Worm (Caenorhabditis elegans) whole organism, mixed stage, embryonic: ENCODE results near the gene srsx-10.

Source experiments
- elt-1 ChIP-seq: sonication (generic microtip); optimal IDR thresholded peaks from 2 replicates; lab custom pipeline; 2017; ENCODE audit warnings: missing genetic modification characterization, mild to moderate bottlenecking, missing compliant biosample characterization, antibody characterized with exemption, moderate library complexity, borderline replicate concordance; ENCODE audit not compliant: insufficient read depth
- ham-2 ChIP-seq: fragments of 200-800 bp; sonication (Bioruptor generic); optimal IDR thresholded peaks from 2 replicates; lab custom pipeline; 2018; ENCODE audit warnings: mild to moderate bottlenecking, missing genetic modification characterization, missing compliant biosample characterization
- nhr-237 ChIP-seq: fragments of 150-350 bp; optimal IDR thresholded peaks from 2 replicates; lab custom pipeline; 2014; ENCODE audit warnings: missing biosample characterization, missing genetic modification characterization
- nhr-28 ChIP-seq: fragments of 150-350 bp; optimal IDR thresholded peaks from 2 replicates; lab custom pipeline; 2014; ENCODE audit warnings: missing biosample characterization, missing genetic modification characterization
- pha-4 ChIP-seq: fragments of 150-350 bp; optimal IDR thresholded peaks from 2 replicates; lab custom pipeline; 2018; ENCODE audit warnings: missing biosample characterization, missing genetic modification reagents, missing genetic modification characterization
- sem-2 ChIP-seq: fragments of 200-800 bp; sonication (Bioruptor generic); optimal IDR thresholded peaks from 2 replicates; lab custom pipeline; 2018; ENCODE audit warnings: mild to moderate bottlenecking, missing genetic modification characterization, missing compliant biosample characterization
- tbx-8 ChIP-seq: fragments of 200-800 bp; sonication (Bioruptor generic); optimal IDR thresholded peaks from 2 replicates; lab custom pipeline; 2018; ENCODE audit warnings: mild to moderate bottlenecking, missing genetic modification characterization, moderate library complexity, missing compliant biosample characterization
- unc-39 ChIP-seq: fragments of 150-350 bp; optimal IDR thresholded peaks from 2 replicates; lab custom pipeline; 2014; ENCODE audit warnings: missing biosample characterization, missing genetic modification characterization
- ztf-11 ChIP-seq: fragments of 150-350 bp; optimal IDR thresholded peaks from 2 replicates; lab custom pipeline; 2014; ENCODE audit warnings: missing biosample characterization, missing genetic modification characterization

- no peak for TF ChIP-seq elt-1 (tag; lab: Kevin White, UChicago)
- no peak for TF ChIP-seq ztf-11 (tag; lab: Kevin White, UChicago)
- TF ChIP-seq pha-4: no peak
- no peak for TF ChIP-seq nhr-28
- no peak for TF ChIP-seq ham-2
- no peak for TF ChIP-seq tbx-8
- TF ChIP-seq unc-39 (tag; lab: Kevin White, UChicago): no peak
- no peak for TF ChIP-seq sem-2
- TF ChIP-seq nhr-237 (tag; lab: Kevin White, UChicago): no peak
These were observed 50.0 kb downstream of the srsx-10 start, which contains the start of gene srh-20 for ce11 chrV:4924618-4925017.
